Worm (Caenorhabditis elegans): ENCODE measurements around the gene Y24F12A.1.

DNA sequence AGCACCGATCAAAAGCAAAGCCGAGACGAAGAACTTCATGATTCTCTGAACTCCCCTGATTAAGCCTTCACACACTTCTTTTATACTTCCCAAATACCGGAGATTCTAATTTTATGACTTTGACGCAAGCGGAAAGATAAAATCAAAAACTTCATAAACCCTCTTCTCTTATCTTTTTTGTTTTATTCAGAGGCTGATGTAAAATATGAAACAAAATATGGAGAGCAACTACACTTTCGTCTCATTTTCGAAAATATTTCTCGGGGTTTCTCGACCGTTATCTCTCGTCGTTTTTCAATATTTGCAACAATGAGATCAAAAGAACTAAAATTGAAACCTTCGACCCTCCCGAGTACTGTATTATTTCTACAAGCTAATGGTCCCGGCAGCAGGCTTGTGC, 18.0 kb downstream of the Y24F12A.1 start, which contains the start of gene lys-4:
- TF ChIP-seq egl-27 (tag; optimal IDR thresholded peaks at IDR 0.05) (no peak), elt-3 (tag; optimal IDR thresholded peaks at IDR 0.05) (no peak), zag-1 (tag; optimal IDR thresholded peaks at IDR 0.05) (no peak), ama-1 (optimal IDR thresholded peaks at IDR 0.05) (no peak), lin-15B (tag; optimal IDR thresholded peaks at IDR 0.05) (no peak), jun-1 (tag; optimal IDR thresholded peaks at IDR 0.05) (no peak), nhr-23 (tag; optimal IDR thresholded peaks at IDR 0.05) (no peak), pha-4 (tag; optimal IDR thresholded peaks at IDR 0.05) (no peak), sea-2 (GFP tag; optimal IDR thresholded peaks at IDR 0.05) (no peak), skn-1 (tag; optimal IDR thresholded peaks at IDR 0.05) (no peak)
